Worm (Caenorhabditis elegans) whole organism, L4 larva: ENCODE results near the gene K03B4.4.

Experiments
- F37D6.2 ChIP-seq: sonication (generic microtip); optimal IDR thresholded peaks from 2 replicates; lab custom pipeline; 2016; ENCODE audit warnings: mild to moderate bottlenecking, missing genetic modification characterization, missing compliant biosample characterization
- F44E2.7 ChIP-seq: fragments of 200-800 bp; sonication (Bioruptor generic); IDR thresholded peaks from 2 replicates; pipeline ENCODE4 v2.1.2; 2022; ENCODE audit warnings: missing genetic modification characterization, missing compliant biosample characterization
- F49E8.2 ChIP-seq: sonication (generic microtip); optimal IDR thresholded peaks from 2 replicates; lab custom pipeline; 2016; ENCODE audit warnings: missing compliant biosample characterization, mild to moderate bottlenecking, missing genetic modification characterization, borderline replicate concordance
- Y105C5A.15 ChIP-seq: fragments of 200-800 bp; sonication (Bioruptor generic); IDR thresholded peaks from 2 replicates; pipeline ENCODE4 v1.3.6; 2022; ENCODE audit warnings: missing genetic modification characterization, missing compliant biosample characterization
- Y48G9A.11 ChIP-seq: fragments of 200-800 bp; sonication (Bioruptor generic); IDR thresholded peaks from 2 replicates; pipeline ENCODE4 v1.3.6; 2022; ENCODE audit warnings: missing genetic modification reagents, missing genetic modification characterization, missing compliant biosample characterization
- Y5F2A.4 ChIP-seq: fragments of 200-800 bp; sonication (Bioruptor generic); optimal IDR thresholded peaks from 2 replicates; lab custom pipeline; 2018; ENCODE audit warnings: mild to moderate bottlenecking, missing genetic modification characterization, missing compliant biosample characterization
- Y75B8A.6 ChIP-seq: fragments of 200-800 bp; sonication (Bioruptor generic); IDR thresholded peaks from 2 replicates; pipeline ENCODE4 v1.3.6; 2022; ENCODE audit warnings: missing genetic modification reagents, missing genetic modification characterization, missing compliant biosample characterization
- aha-1 ChIP-seq: fragments of 150-350 bp; peaks from one replicate; lab custom pipeline; 2014; ENCODE audit warnings: missing biosample characterization, missing genetic modification characterization
- ama-1 ChIP-seq: fragments of 150-350 bp; optimal IDR thresholded peaks from 2 replicates; lab custom pipeline; 2014; ENCODE audit warnings: inconsistent platforms, mixed read lengths
- ceh-20 ChIP-seq: fragments of 200-800 bp; sonication (Bioruptor generic); IDR thresholded peaks from 2 replicates; pipeline ENCODE4 v1.3.6; 2022; ENCODE audit warnings: missing genetic modification reagents, missing genetic modification characterization, missing compliant biosample characterization
- ceh-28 ChIP-seq: fragments of 150-350 bp; optimal IDR thresholded peaks from 2 replicates; lab custom pipeline; 2014; ENCODE audit warnings: missing biosample characterization, missing genetic modification reagents, missing genetic modification characterization
- ceh-32 ChIP-seq: sonication (generic microtip); optimal IDR thresholded peaks from 2 replicates; lab custom pipeline; 2016; ENCODE audit warnings: mild to moderate bottlenecking, missing genetic modification characterization, missing compliant biosample characterization; ENCODE audit not compliant: poor library complexity
- ceh-62 ChIP-seq: sonication (generic microtip); optimal IDR thresholded peaks from 2 replicates; lab custom pipeline; 2017; ENCODE audit warnings: missing biosample characterization, missing genetic modification characterization
- ceh-82 ChIP-seq: sonication (generic microtip); optimal IDR thresholded peaks from 2 replicates; lab custom pipeline; 2017; ENCODE audit warnings: missing biosample characterization, missing genetic modification characterization
- ces-1 ChIP-seq: fragments of 150-350 bp; sonication (generic microtip); optimal IDR thresholded peaks from 4 replicates; lab custom pipeline; 2014; ENCODE audit warnings: missing biosample characterization, missing genetic modification reagents, missing genetic modification characterization
- daf-16 ChIP-seq, 3 experiments: sonication (generic microtip); optimal IDR thresholded peaks; 2 replicates each; lab custom pipeline; 2016 to 2017; ENCODE audit warnings: missing genetic modification characterization in 3 of 3, missing genetic modification reagents in 3 of 3, mild to moderate bottlenecking in 2 of 3, missing compliant biosample characterization in 2 of 3, missing biosample characterization in 1 of 3, moderate library complexity in 1 of 3
- daf-19 ChIP-seq: fragments of 200-800 bp; sonication (Bioruptor generic); conservative IDR thresholded peaks from 2 replicates; pipeline ENCODE4 v1.3.6; 2022; ENCODE audit warnings: missing genetic modification characterization, missing compliant biosample characterization
- dmd-6 ChIP-seq: fragments of 200-800 bp; sonication (Bioruptor generic); IDR thresholded peaks from 2 replicates; pipeline ENCODE4 v1.3.6; 2022; ENCODE audit warnings: missing genetic modification reagents, missing genetic modification characterization, missing compliant biosample characterization
- dve-1 ChIP-seq: sonication (generic microtip); optimal IDR thresholded peaks from 2 replicates; lab custom pipeline; 2017; ENCODE audit warnings: antibody characterized with exemption, mild to moderate bottlenecking, missing genetic modification characterization, missing compliant biosample characterization; ENCODE audit not compliant: insufficient read depth
- egl-27 ChIP-seq: sonication (generic microtip); optimal IDR thresholded peaks from 3 replicates; lab custom pipeline; 2017; ENCODE audit warnings: missing biosample characterization, missing genetic modification reagents, missing genetic modification characterization
- egl-43 ChIP-seq: fragments of 200-800 bp; sonication (Bioruptor generic); IDR thresholded peaks from 2 replicates; pipeline ENCODE4 v1.3.6; 2022; ENCODE audit warnings: missing genetic modification reagents, missing genetic modification characterization, missing compliant biosample characterization
- fkh-10 ChIP-seq: fragments of 150-350 bp; optimal IDR thresholded peaks from 2 replicates; lab custom pipeline; 2014; ENCODE audit warnings: missing biosample characterization, missing genetic modification reagents, missing genetic modification characterization
- fos-1 ChIP-seq: fragments of 150-350 bp; optimal IDR thresholded peaks from 2 replicates; lab custom pipeline; 2014; ENCODE audit warnings: missing biosample characterization, missing genetic modification characterization
- hmg-1.1 ChIP-seq: fragments of 200-800 bp; sonication (Bioruptor generic); IDR thresholded peaks from 2 replicates; pipeline ENCODE4 v1.3.6; 2022; ENCODE audit warnings: missing genetic modification reagents, missing genetic modification characterization, missing compliant biosample characterization
- jun-1 ChIP-seq: fragments of 150-350 bp; optimal IDR thresholded peaks from 2 replicates; lab custom pipeline; 2014; ENCODE audit warnings: missing biosample characterization, missing genetic modification reagents, missing genetic modification characterization
- lin-13 ChIP-seq: fragments of 150-350 bp; optimal IDR thresholded peaks from 2 replicates; lab custom pipeline; 2014; ENCODE audit warnings: missing biosample characterization, missing genetic modification reagents, missing genetic modification characterization
- lin-15B ChIP-seq: fragments of 150-350 bp; sonication (generic microtip); optimal IDR thresholded peaks from 3 replicates; lab custom pipeline; 2014; ENCODE audit warnings: missing biosample characterization, missing genetic modification characterization
- lin-38 ChIP-seq: fragments of 200-800 bp; sonication (Bioruptor generic); IDR thresholded peaks from 2 replicates; pipeline ENCODE4 v1.3.6; 2022; ENCODE audit warnings: missing genetic modification reagents, missing genetic modification characterization, missing compliant biosample characterization
- lin-39 ChIP-seq: fragments of 150-350 bp; optimal IDR thresholded peaks from 2 replicates; lab custom pipeline; 2014; ENCODE audit warnings: missing biosample characterization, missing genetic modification reagents, missing genetic modification characterization
- madf-5 ChIP-seq, 2 experiments: fragments of 200-800 bp; sonication (Bioruptor generic); IDR thresholded peaks; 2 replicates each; pipeline ENCODE4 v1.3.6; 2022; ENCODE audit warnings: missing compliant biosample characterization in 2 of 2, missing genetic modification characterization in 2 of 2
- mdt-29 ChIP-seq: fragments of 200-800 bp; sonication (Bioruptor generic); IDR thresholded peaks from 2 replicates; pipeline ENCODE4 v1.3.6; 2022; ENCODE audit warnings: missing genetic modification reagents, missing genetic modification characterization, missing compliant biosample characterization
- mep-1 ChIP-seq: fragments of 150-350 bp; sonication (generic microtip); optimal IDR thresholded peaks from 3 replicates; lab custom pipeline; 2014; ENCODE audit warnings: missing biosample characterization, missing genetic modification characterization
- mxl-2 ChIP-seq: fragments of 200-800 bp; sonication (Bioruptor generic); conservative IDR thresholded peaks from 2 replicates; pipeline ENCODE4 v1.3.6; 2022; ENCODE audit warnings: missing genetic modification reagents, missing genetic modification characterization, missing compliant biosample characterization
- nhr-11 ChIP-seq: fragments of 150-350 bp; optimal IDR thresholded peaks from 2 replicates; lab custom pipeline; 2014; ENCODE audit warnings: missing biosample characterization, missing genetic modification characterization
- nhr-237 ChIP-seq: sonication (generic microtip); optimal IDR thresholded peaks from 2 replicates; lab custom pipeline; 2017; ENCODE audit warnings: missing biosample characterization, missing genetic modification characterization
- nhr-41 ChIP-seq: fragments of 200-800 bp; sonication (Bioruptor generic); IDR thresholded peaks from 2 replicates; pipeline ENCODE4 v1.3.6; 2022; ENCODE audit warnings: missing genetic modification reagents, missing genetic modification characterization, missing compliant biosample characterization
- nhr-42 ChIP-seq: fragments of 200-800 bp; sonication (Bioruptor generic); IDR thresholded peaks from 2 replicates; pipeline ENCODE4 v1.3.6; 2022; ENCODE audit warnings: missing genetic modification characterization, missing compliant biosample characterization
- nhr-48 ChIP-seq: sonication (generic microtip); optimal IDR thresholded peaks from 2 replicates; lab custom pipeline; 2016; ENCODE audit warnings: mild to moderate bottlenecking, missing genetic modification characterization, missing compliant biosample characterization
- nhr-76 ChIP-seq: fragments of 150-350 bp; optimal IDR thresholded peaks from 2 replicates; lab custom pipeline; 2014; ENCODE audit warnings: missing biosample characterization, missing genetic modification characterization
- nhr-77 ChIP-seq: fragments of 150-350 bp; optimal IDR thresholded peaks from 2 replicates; lab custom pipeline; 2014; ENCODE audit warnings: missing biosample characterization, missing genetic modification characterization
- pqm-1 ChIP-seq: sonication (generic microtip); optimal IDR thresholded peaks from 2 replicates; lab custom pipeline; 2017; ENCODE audit warnings: missing biosample characterization, missing genetic modification characterization
- rbr-2 ChIP-seq: sonication (generic microtip); optimal IDR thresholded peaks from 2 replicates; lab custom pipeline; 2016; ENCODE audit warnings: missing genotype, missing genetic modification characterization, missing compliant biosample characterization
- saeg-2 ChIP-seq: fragments of 200-800 bp; sonication (Bioruptor generic); IDR thresholded peaks from 2 replicates; pipeline ENCODE4 v1.3.6; 2022; ENCODE audit warnings: missing genetic modification reagents, missing genetic modification characterization, missing compliant biosample characterization
- sdz-12 ChIP-seq: fragments of 200-800 bp; sonication (Bioruptor generic); optimal IDR thresholded peaks from 2 replicates; lab custom pipeline; 2018; ENCODE audit warnings: mild to moderate bottlenecking, missing genetic modification characterization, missing compliant biosample characterization
- unc-39 ChIP-seq: sonication (generic microtip); optimal IDR thresholded peaks from 2 replicates; lab custom pipeline; 2017; ENCODE audit warnings: missing biosample characterization, missing genetic modification characterization
- unc-62 ChIP-seq, 3 experiments: fragments of 150-350 bp in 1 of 3; sonication (generic microtip); optimal IDR thresholded peaks in 2 of 3; peaks in 1 of 3; 1 replicate in 1 of 3; 2 replicates in 2 of 3; lab custom pipeline; 2014 to 2017; ENCODE audit warnings: missing biosample characterization in 3 of 3, missing genetic modification characterization in 3 of 3, missing genetic modification reagents in 3 of 3, missing genotype in 1 of 3
- zfp-2 ChIP-seq: sonication (generic microtip); optimal IDR thresholded peaks from 2 replicates; lab custom pipeline; 2016; ENCODE audit warnings: mild to moderate bottlenecking, missing genetic modification characterization, missing compliant biosample characterization
- zfp-3 ChIP-seq: fragments of 200-800 bp; sonication (Bioruptor generic); conservative IDR thresholded peaks from 2 replicates; pipeline ENCODE4 v1.3.6; 2022; ENCODE audit warnings: missing genetic modification reagents, missing genetic modification characterization, missing compliant biosample characterization
- ztf-11 ChIP-seq: fragments of 150-350 bp; optimal IDR thresholded peaks from 2 replicates; lab custom pipeline; 2014; ENCODE audit warnings: missing biosample characterization, missing genetic modification characterization

The K03B4.4 gene

ce11 chrV:4684137-4684536 lies 2.4 kb downstream of the K03B4.4 start:
- TF ChIP-seq Y5F2A.4 = no peak
- TF ChIP-seq ces-1 (GFP tag; lab: Kevin White, UChicago) = no peak
- TF ChIP-seq ceh-20 (GFP tag; lab: Robert Waterston, UW) = no peak
- TF ChIP-seq fos-1 (tag; lab: Kevin White, UChicago) = no peak
- peak in 1 of 2 experiments; percentile 7 for TF ChIP-seq unc-62 (GFP tag; optimal IDR thresholded peaks at IDR 0.05 in 1 of 2; lab: Kevin White, UChicago)
- no peak for TF ChIP-seq unc-62 (tag; optimal IDR thresholded peaks at IDR 0.05; lab: Kevin White, UChicago)

ce11 chrV:4686680-4687470 lies 5.1 kb downstream of the K03B4.4 start, which contains the start of gene taf-10:
Gene taf-10, plus strand, starts transcription at chrV:4687103.
- TF ChIP-seq nhr-77 (no peak), fkh-10 (GFP tag; lab: Kevin White, UChicago) (no peak), egl-43 (GFP tag; lab: Robert Waterston, UW) (no peak), F44E2.7 (GFP tag; lab: Robert Waterston, UW) (no peak), ztf-11 (tag; lab: Kevin White, UChicago) (no peak), dve-1 (tag; lab: Kevin White, UChicago) (no peak), aha-1 (tag; lab: Kevin White, UChicago) (no peak), madf-5 (GFP tag; IDR thresholded peaks at IDR 0.05; lab: Robert Waterston, UW) (no peak), F37D6.2 (tag; lab: Kevin White, UChicago) (no peak), daf-16 (GFP tag; optimal IDR thresholded peaks at IDR 0.05; lab: Kevin White, UChicago) (no peak), daf-16 (tag; optimal IDR thresholded peaks at IDR 0.05; lab: Kevin White, UChicago) (no peak), Y105C5A.15 (GFP tag; lab: Robert Waterston, UW) (no peak), dmd-6 (peak; percentile 24; the same call in 1 of the 2 replicates), lin-38 (GFP tag; lab: Robert Waterston, UW) (peak; percentile 44), nhr-11 (tag; lab: Kevin White, UChicago) (no peak), ama-1 (no peak), mdt-29 (no peak), Y5F2A.4 (no peak), daf-19 (GFP tag; lab: Robert Waterston, UW) (no peak), ceh-62 (tag; lab: Kevin White, UChicago) (no peak), zfp-2 (tag; lab: Kevin White, UChicago) (no peak), ceh-82 (tag; lab: Kevin White, UChicago) (no peak), Y48G9A.11 (no peak), pqm-1 (tag; lab: Kevin White, UChicago) (no peak), F49E8.2 (no peak), mep-1 (peak; percentile 40), lin-13 (GFP tag; lab: Kevin White, UChicago) (no peak), unc-39 (tag; lab: Kevin White, UChicago) (no peak), egl-27 (tag; lab: Kevin White, UChicago) (no peak), hmg-1.1 (GFP tag; lab: Robert Waterston, UW) (peak; percentile 68; the same call in 1 of the 2 replicates), saeg-2 (GFP tag; lab: Robert Waterston, UW) (no peak), nhr-41 (GFP tag; lab: Robert Waterston, UW) (no peak), nhr-237 (no peak), Y75B8A.6 (no peak), rbr-2 (peak; percentile 37), zfp-3 (GFP tag; lab: Robert Waterston, UW) (no peak), nhr-42 (GFP tag; lab: Robert Waterston, UW) (no peak), ceh-32 (tag; lab: Kevin White, UChicago) (no peak), lin-15B (no peak), jun-1 (tag; lab: Kevin White, UChicago) (no peak), sdz-12 (GFP tag; lab: Kevin White, UChicago) (no peak), lin-39 (tag; lab: Kevin White, UChicago) (no peak), nhr-76 (tag; lab: Kevin White, UChicago) (no peak), ceh-28 (no peak), nhr-48 (tag; lab: Kevin White, UChicago) (no peak), mxl-2 (GFP tag; lab: Robert Waterston, UW) (no peak)
